Fruit fly (Drosophila melanogaster): ENCODE results near the gene CG46426.
A peak's percentile ranks its signal among the peaks of the same experiment; 100 is the strongest.

The CG46426 gene

dm6 chr2L:11829277-11829676, 13.4 kb upstream of the CG46426 start, which contains the start of gene esc (continued):
- no peak for TF ChIP-seq CG8281 (tag; optimal IDR thresholded peaks at IDR 0.05)
- TF ChIP-seq ara (GFP tag; IDR thresholded peaks at IDR 0.05): no peak
- peak; percentile 37 for TF ChIP-seq Hsf (GFP tag; optimal IDR thresholded peaks at IDR 0.05)
- TF ChIP-seq CG6272 (GFP tag; IDR thresholded peaks at IDR 0.05): no peak
- no peak for TF ChIP-seq Vsx1 (GFP tag; optimal IDR thresholded peaks at IDR 0.05)
- TF ChIP-seq cg (GFP tag; optimal IDR thresholded peaks at IDR 0.05): no peak
- no peak for TF ChIP-seq zf30C (GFP tag; optimal IDR thresholded peaks at IDR 0.05)
- no peak for TF ChIP-seq crol (GFP tag; IDR thresholded peaks at IDR 0.05)
- TF ChIP-seq repo (GFP tag; optimal IDR thresholded peaks at IDR 0.05): no peak
- no peak for TF ChIP-seq CG15601 (tag; optimal IDR thresholded peaks at IDR 0.05)
- TF ChIP-seq Trl (optimal IDR thresholded peaks at IDR 0.05): no peak
- TF ChIP-seq Trl (GFP tag; optimal IDR thresholded peaks at IDR 0.05): peak; percentile 18
- peak; percentile 71 for TF ChIP-seq CG14710 (tag; optimal IDR thresholded peaks at IDR 0.05)
- no peak for TF ChIP-seq Lpt (GFP tag; optimal IDR thresholded peaks at IDR 0.05)
- peak; percentile 36 for TF ChIP-seq lab (GFP tag; optimal IDR thresholded peaks at IDR 0.05)
- no peak for TF ChIP-seq CG31441 (GFP tag; IDR thresholded peaks at IDR 0.05)
- TF ChIP-seq CG3407 (GFP tag; optimal IDR thresholded peaks at IDR 0.05): no peak
- TF ChIP-seq croc (GFP tag; conservative IDR thresholded peaks at IDR 0.05): no peak
- TF ChIP-seq Bdp1 (GFP tag; optimal IDR thresholded peaks at IDR 0.05): peak; percentile 30
- TF ChIP-seq CG12769 (tag; optimal IDR thresholded peaks at IDR 0.05): no peak
- peak; percentile 87 for TF ChIP-seq Ets65A (GFP tag)
- no peak for TF ChIP-seq CG15479 (GFP tag; optimal IDR thresholded peaks at IDR 0.05)
- no peak for TF ChIP-seq NK7.1 (GFP tag; optimal IDR thresholded peaks at IDR 0.05)
- no peak for TF ChIP-seq kay (GFP tag; optimal IDR thresholded peaks at IDR 0.05)
- peak; percentile 64; the same call in 2 of the 3 replicates for TF ChIP-seq CG6791 (GFP tag; IDR thresholded peaks at IDR 0.05; ENCODE audit: partially characterized antibody)
- no peak for TF ChIP-seq sd (tag; optimal IDR thresholded peaks at IDR 0.05)
- TF ChIP-seq da (GFP tag; optimal IDR thresholded peaks at IDR 0.05): no peak
- TF ChIP-seq Mrtf (GFP tag; IDR thresholded peaks at IDR 0.05): no peak
- no peak for TF ChIP-seq cato (GFP tag; optimal IDR thresholded peaks at IDR 0.05; ENCODE audit: borderline replicate concordance)
- no peak for TF ChIP-seq Deaf1 (tag; optimal IDR thresholded peaks at IDR 0.05)
- peak; percentile 2 for TF ChIP-seq Abd-B (GFP tag; optimal IDR thresholded peaks at IDR 0.05)
- TF ChIP-seq CG6654 (GFP tag; optimal IDR thresholded peaks at IDR 0.05): no peak
- TF ChIP-seq fd102C (GFP tag; optimal IDR thresholded peaks at IDR 0.05): no peak
- TF ChIP-seq CG11456 (GFP tag; IDR thresholded peaks at IDR 0.05): no peak
- no peak for TF ChIP-seq Doc2 (GFP tag; IDR thresholded peaks at IDR 0.05)
- TF ChIP-seq CG14014 (GFP tag; IDR thresholded peaks at IDR 0.05): no peak
- no peak for TF ChIP-seq CG7556 (GFP tag; optimal IDR thresholded peaks at IDR 0.05)
- TF ChIP-seq CG16779 (GFP tag; IDR thresholded peaks at IDR 0.05): no peak
- TF ChIP-seq Lhr (GFP tag; optimal IDR thresholded peaks at IDR 0.05): peak; percentile 88
- no peak for TF ChIP-seq CTCF (GFP tag; optimal IDR thresholded peaks at IDR 0.05)
- TF ChIP-seq D19B (GFP tag; optimal IDR thresholded peaks at IDR 0.05): no peak
- TF ChIP-seq Sry-δ (GFP tag; optimal IDR thresholded peaks at IDR 0.05): peak; percentile 59
- TF ChIP-seq CG30431 (GFP tag; optimal IDR thresholded peaks at IDR 0.05): no peak
- peak; percentile 34 for TF ChIP-seq CG1024 (GFP tag; IDR thresholded peaks at IDR 0.05)
- peak; percentile 57 for TF ChIP-seq jumu (GFP tag; optimal IDR thresholded peaks at IDR 0.05)
- TF ChIP-seq HHEX (GFP tag; optimal IDR thresholded peaks at IDR 0.05): no peak
- peak; percentile 89 for TF ChIP-seq Ets97D (GFP tag; optimal IDR thresholded peaks at IDR 0.05)
- peak; percentile 22 for TF ChIP-seq CG9876 (GFP tag; optimal IDR thresholded peaks at IDR 0.05)
- TF ChIP-seq CG5180 (GFP tag; optimal IDR thresholded peaks at IDR 0.05): no peak
- no peak for TF ChIP-seq fru (optimal IDR thresholded peaks at IDR 0.05)
- TF ChIP-seq CG14050 (GFP tag; IDR thresholded peaks at IDR 0.05): no peak
- TF ChIP-seq fd3F (GFP tag; optimal IDR thresholded peaks at IDR 0.05): no peak
- no peak for TF ChIP-seq Gsc (GFP tag; IDR thresholded peaks at IDR 0.05)
- TF ChIP-seq otp (GFP tag; IDR thresholded peaks at IDR 0.05): no peak
